Worm (Caenorhabditis elegans): ENCODE results near the gene mrck-1.

mrck-1 gene

DNA sequence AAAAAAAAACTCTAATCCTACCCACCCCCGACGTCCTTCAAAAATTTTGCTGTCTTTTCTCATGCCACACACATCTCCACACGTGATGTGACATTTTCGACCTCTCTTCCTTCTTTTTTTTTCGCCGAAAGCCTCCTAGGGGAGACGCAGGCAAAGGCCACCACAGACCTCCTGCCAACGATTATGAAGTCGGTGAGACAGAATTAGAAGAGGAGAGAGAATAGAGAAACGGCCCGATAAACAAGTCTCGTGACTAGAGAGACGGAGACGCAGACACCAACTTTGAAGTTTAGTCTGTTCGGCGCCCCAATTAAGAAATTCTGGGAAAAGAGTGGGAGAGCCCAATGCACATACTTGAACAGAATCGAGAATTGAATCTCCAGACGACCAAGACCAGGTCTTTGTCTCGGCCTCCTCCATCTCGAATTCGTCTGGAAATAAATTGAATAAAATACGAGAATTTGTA lies 42.6 kb downstream of the mrck-1 start:
- TF ChIP-seq gmeb-1 (tag; optimal IDR thresholded peaks at IDR 0.05) (peak; percentile 85), nhr-25 (tag; optimal IDR thresholded peaks at IDR 0.05) (peak; percentile 98), nhr-23 (tag; optimal IDR thresholded peaks at IDR 0.05) (peak; percentile 70), nhr-10 (tag; optimal IDR thresholded peaks at IDR 0.05) (peak; percentile 83), crh-2 (tag; optimal IDR thresholded peaks at IDR 0.05) (peak; percentile 98), lsy-2 (tag; optimal IDR thresholded peaks at IDR 0.05) (peak; percentile 80 to 94), alr-1 (tag; optimal IDR thresholded peaks at IDR 0.05) (no peak), lin-13 (GFP tag; optimal IDR thresholded peaks at IDR 0.05) (peak; percentile 94), nhr-21 (tag; optimal IDR thresholded peaks at IDR 0.05) (peak; percentile 97), mbf-1 (tag; optimal IDR thresholded peaks at IDR 0.05) (peak; percentile 28), nhr-6 (tag; optimal IDR thresholded peaks at IDR 0.05) (peak; percentile 90), Y55F3AM.14 (GFP tag; optimal IDR thresholded peaks at IDR 0.05) (peak; percentile 90), ztf-11 (tag; optimal IDR thresholded peaks at IDR 0.05) (no peak), sem-4 (tag; optimal IDR thresholded peaks at IDR 0.05) (peak; percentile 93), nhr-129 (tag; optimal IDR thresholded peaks at IDR 0.05) (peak; percentile 98), aly-2 (tag; optimal IDR thresholded peaks at IDR 0.05) (no peak), ztf-4 (tag; optimal IDR thresholded peaks at IDR 0.05) (peak; percentile 98), fos-1 (tag; optimal IDR thresholded peaks at IDR 0.05) (peak; percentile 85), snpc-4 (tag; optimal IDR thresholded peaks at IDR 0.05) (peak; percentile 60), sma-9 (GFP tag; optimal IDR thresholded peaks at IDR 0.05) (peak; percentile 99), sma-9 (tag; optimal IDR thresholded peaks at IDR 0.05) (no peak), zag-1 (tag; optimal IDR thresholded peaks at IDR 0.05) (peak; percentile 97), mdl-1 (tag; optimal IDR thresholded peaks at IDR 0.05) (peak; percentile 94 to 97), elt-1 (tag; optimal IDR thresholded peaks at IDR 0.05) (no peak), egl-27 (tag; optimal IDR thresholded peaks at IDR 0.05) (peak; percentile 96), unc-39 (tag; optimal IDR thresholded peaks at IDR 0.05) (no peak), peb-1 (tag; optimal IDR thresholded peaks at IDR 0.05) (no peak), skn-1 (tag; optimal IDR thresholded peaks at IDR 0.05) (no peak), lin-11 (tag; optimal IDR thresholded peaks at IDR 0.05) (peak; percentile 96), ztf-1 (GFP tag; conservative IDR thresholded peaks at IDR 0.05) (no peak), ceh-16 (tag; optimal IDR thresholded peaks at IDR 0.05) (peak; percentile 65), nhr-237 (tag; optimal IDR thresholded peaks at IDR 0.05) (peak; percentile 37), ama-1 (optimal IDR thresholded peaks at IDR 0.05) (peak; percentile 94), nhr-11 (tag; optimal IDR thresholded peaks at IDR 0.05) (no peak), ceh-82 (tag; optimal IDR thresholded peaks at IDR 0.05) (no peak), R02D3.7 (tag; optimal IDR thresholded peaks at IDR 0.05) (no peak), nhr-77 (tag; optimal IDR thresholded peaks at IDR 0.05) (peak; percentile 64), unc-62 (GFP tag; optimal IDR thresholded peaks at IDR 0.05) (peak; percentile 88), sma-3 (GFP tag; optimal IDR thresholded peaks at IDR 0.05) (peak; percentile 96), mab-5 (tag; optimal IDR thresholded peaks at IDR 0.05) (peak; percentile 91), unc-55 (GFP tag; optimal IDR thresholded peaks at IDR 0.05) (peak; percentile 82), F13H6.1 (tag; optimal IDR thresholded peaks at IDR 0.05) (peak; percentile 98), dmd-4 (tag; optimal IDR thresholded peaks at IDR 0.05) (no peak), ZK546.5 (tag; optimal IDR thresholded peaks at IDR 0.05) (peak; percentile 52), elt-3 (tag; optimal IDR thresholded peaks at IDR 0.05) (no peak), nhr-12 (tag; optimal IDR thresholded peaks at IDR 0.05) (peak; percentile 24), C34F6.9 (tag; optimal IDR thresholded peaks at IDR 0.05) (peak; percentile 98), lin-39 (tag; optimal IDR thresholded peaks at IDR 0.05) (peak; percentile 15), blmp-1 (tag; optimal IDR thresholded peaks at IDR 0.05; ENCODE audit: insufficient read depth) (peak; percentile 27)

Measured in whole organism, L2 larva.